Worm (Caenorhabditis elegans): ENCODE measurements around the gene R10E4.9.

ce11 chrIII:4281955-4282618 lies 20.1 kb downstream of the R10E4.9 start:
- TF ChIP-seq him-1 (tag; optimal IDR thresholded peaks at IDR 0.05) (peak; percentile 97), W03F9.2 (tag; optimal IDR thresholded peaks at IDR 0.05) (peak; percentile 89)
